Worm (Caenorhabditis elegans): ENCODE data around the gene srv-10.

srv-10 gene

DNA sequence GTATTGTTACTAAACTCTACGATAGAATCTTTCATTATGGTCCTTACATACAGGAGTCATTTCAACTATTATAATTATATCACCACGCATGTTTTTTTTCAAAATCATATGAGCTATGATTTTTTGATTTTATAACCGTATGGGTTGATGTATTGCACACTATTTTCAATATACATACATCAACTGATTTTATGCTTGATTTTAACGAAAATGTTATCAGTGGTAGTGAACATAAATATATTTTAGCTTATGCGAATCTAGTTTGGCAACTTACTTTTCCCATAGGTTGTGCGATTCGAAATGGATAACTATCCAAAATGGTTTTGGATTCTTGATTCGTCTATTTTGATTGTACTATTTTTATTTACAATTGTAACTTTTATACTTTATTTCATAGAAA, at the start of gene srv-10:
Gene srv-10 (plus strand): TSS at position 301 of the 400 bp plus-strand sequence.
- TF ChIP-seq W03F9.2 (tag; optimal IDR thresholded peaks at IDR 0.05), result no peak

DNA sequence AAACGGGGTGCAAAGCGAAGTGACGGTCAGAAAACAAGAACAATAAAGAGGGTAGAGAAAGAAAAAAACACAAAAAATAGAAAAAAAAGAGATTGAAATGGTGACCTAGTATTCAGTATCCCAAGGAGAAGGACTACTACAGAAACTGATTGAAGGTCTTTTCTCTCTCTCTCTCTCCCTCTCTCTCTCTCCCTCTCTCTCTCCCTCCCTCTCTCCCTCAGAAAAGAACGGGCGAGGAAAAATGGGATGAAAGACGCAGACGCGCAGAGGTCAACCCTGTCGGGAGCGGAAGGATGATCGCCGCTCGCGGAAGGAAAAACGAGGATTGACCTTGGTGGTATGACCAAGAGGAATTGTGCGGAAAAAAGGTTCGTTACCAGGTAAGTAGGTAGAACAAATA, 49.2 kb upstream of the srv-10 start:
- no peak for TF ChIP-seq W03F9.2 (tag; optimal IDR thresholded peaks at IDR 0.05)
- no peak for TF ChIP-seq dao-5 (tag; optimal IDR thresholded peaks at IDR 0.05)
- no peak for TF ChIP-seq him-1 (tag; optimal IDR thresholded peaks at IDR 0.05)

- TF ChIP-seq W03F9.2 (tag; optimal IDR thresholded peaks at IDR 0.05) (no peak), dao-5 (tag; optimal IDR thresholded peaks at IDR 0.05) (no peak), him-1 (tag; optimal IDR thresholded peaks at IDR 0.05) (no peak)
These were observed 47.8 kb upstream of the srv-10 start for ce11 chrV:13375861-13376260.

- TF ChIP-seq W03F9.2 (tag; optimal IDR thresholded peaks at IDR 0.05), result no peak
- TF ChIP-seq dao-5 (tag; optimal IDR thresholded peaks at IDR 0.05), result no peak
- TF ChIP-seq him-1 (tag; optimal IDR thresholded peaks at IDR 0.05), result no peak
These were observed 46.6 kb upstream of the srv-10 start for ce11 chrV:13377130-13377529.

DNA sequence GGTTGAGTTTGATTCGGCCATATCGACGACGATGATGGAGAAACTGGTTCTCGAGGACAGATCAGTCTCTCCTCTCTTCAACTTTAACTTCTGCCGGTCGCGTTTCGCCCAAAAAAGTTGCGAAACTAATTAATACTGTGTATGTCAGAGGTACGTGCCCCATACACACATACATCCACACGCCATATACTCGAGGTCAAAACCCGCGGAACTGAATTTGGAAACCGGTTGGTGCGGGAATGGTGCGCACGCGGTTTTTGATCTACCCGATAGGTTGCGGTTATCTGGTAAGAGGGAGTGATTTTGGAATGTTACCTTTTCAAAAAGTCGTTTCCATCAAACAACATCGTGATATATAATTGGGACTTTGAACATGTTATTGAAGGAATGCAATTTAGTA, 43.5 kb upstream of the srv-10 start, which contains the start of gene ifbp-1:
Gene ifbp-1 (minus strand): TSS at position 85 of the 400 bp plus-strand sequence.
- no peak for TF ChIP-seq dao-5 (tag; optimal IDR thresholded peaks at IDR 0.05)
- TF ChIP-seq W03F9.2 (tag; optimal IDR thresholded peaks at IDR 0.05), result no peak
- no peak for TF ChIP-seq him-1 (tag; optimal IDR thresholded peaks at IDR 0.05)

DNA sequence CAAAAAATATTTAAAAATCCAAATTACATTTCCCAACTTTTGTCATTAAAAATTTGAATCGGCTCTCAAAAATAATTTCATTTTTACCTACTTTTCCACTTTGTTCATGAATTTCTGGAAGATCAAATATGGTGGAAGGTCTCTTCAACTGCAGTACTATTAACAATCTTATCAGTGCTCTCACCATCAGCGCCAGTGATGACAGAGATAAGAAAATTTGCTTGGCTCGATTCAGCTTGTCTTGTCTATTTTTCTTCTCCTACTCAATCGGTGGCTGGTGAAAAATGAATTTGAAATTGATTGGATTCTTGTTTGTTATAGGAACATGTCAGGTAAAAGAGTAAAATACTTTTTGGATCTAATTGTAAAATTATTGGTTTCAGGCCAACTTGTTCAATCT, 42.7 kb upstream of the srv-10 start, which contains the start of gene cpz-2:
Gene cpz-2 (plus strand): TSS at position 210 of the 400 bp plus-strand sequence.
- TF ChIP-seq dao-5 (tag; optimal IDR thresholded peaks at IDR 0.05), result no peak
- TF ChIP-seq W03F9.2 (tag; optimal IDR thresholded peaks at IDR 0.05), result no peak
- no peak for TF ChIP-seq him-1 (tag; optimal IDR thresholded peaks at IDR 0.05)

- TF ChIP-seq him-1 (tag; optimal IDR thresholded peaks at IDR 0.05) (no peak), W03F9.2 (tag; optimal IDR thresholded peaks at IDR 0.05) (no peak), dao-5 (tag; optimal IDR thresholded peaks at IDR 0.05) (no peak)
These were observed 37.9 kb upstream of the srv-10 start, which contains the start of gene gcy-34 for ce11 chrV:13385798-13386197. gcy-34 (minus strand) TSS chrV:13385898.

ce11 chrV:13387472-13387871, 36.2 kb upstream of the srv-10 start:
- TF ChIP-seq W03F9.2 (tag; optimal IDR thresholded peaks at IDR 0.05) (no peak), dao-5 (tag; optimal IDR thresholded peaks at IDR 0.05) (no peak), him-1 (tag; optimal IDR thresholded peaks at IDR 0.05) (no peak)

ce11 chrV:13388961-13389360, 34.7 kb upstream of the srv-10 start:
- no peak for TF ChIP-seq dao-5 (tag; optimal IDR thresholded peaks at IDR 0.05)
- no peak for TF ChIP-seq him-1 (tag; optimal IDR thresholded peaks at IDR 0.05)
- no peak for TF ChIP-seq W03F9.2 (tag; optimal IDR thresholded peaks at IDR 0.05)

DNA sequence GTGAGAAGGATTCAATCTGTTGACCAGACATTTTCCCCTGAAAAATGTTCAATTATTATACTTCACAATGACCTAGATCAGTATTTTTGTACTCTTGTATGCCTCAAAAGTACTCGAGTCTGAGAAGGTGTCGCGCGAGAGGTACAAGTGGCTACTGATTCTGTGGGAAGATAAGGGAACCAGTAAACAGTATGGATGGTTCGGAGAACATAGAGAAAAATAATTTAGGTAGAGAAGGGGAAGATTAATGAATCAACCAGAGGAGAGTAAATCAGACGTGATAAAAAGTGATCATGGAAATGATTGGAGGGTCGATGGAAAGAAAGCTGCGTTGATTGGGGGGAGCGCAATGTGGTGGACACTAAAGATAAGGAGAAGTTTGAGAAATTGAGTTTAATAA, 34.3 kb upstream of the srv-10 start:
- TF ChIP-seq him-1 (tag; optimal IDR thresholded peaks at IDR 0.05), result no peak
- no peak for TF ChIP-seq W03F9.2 (tag; optimal IDR thresholded peaks at IDR 0.05)
- TF ChIP-seq dao-5 (tag; optimal IDR thresholded peaks at IDR 0.05), result no peak

DNA sequence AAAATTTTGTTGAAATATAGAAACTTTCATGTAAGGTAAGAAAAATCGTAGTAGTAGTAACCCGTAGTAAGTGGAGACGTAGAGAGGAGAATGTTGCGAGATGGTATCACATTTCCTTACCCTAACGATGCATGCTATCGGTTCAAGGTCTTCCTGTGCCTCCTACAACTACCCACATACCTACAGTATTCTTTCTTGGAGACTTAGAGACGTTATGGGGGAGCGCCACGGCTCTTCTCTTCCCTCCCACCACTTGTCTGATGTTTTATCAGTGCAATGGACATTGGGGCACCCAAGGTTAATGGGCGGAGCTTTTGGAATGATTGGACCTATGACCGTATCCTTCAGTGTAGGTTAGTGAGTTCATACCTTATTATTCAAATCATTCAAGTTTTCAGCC, 32.8 kb upstream of the srv-10 start:
- TF ChIP-seq W03F9.2 (tag; optimal IDR thresholded peaks at IDR 0.05) (no peak), dao-5 (tag; optimal IDR thresholded peaks at IDR 0.05) (no peak), him-1 (tag; optimal IDR thresholded peaks at IDR 0.05) (no peak)

- peak; percentile 8 for TF ChIP-seq him-1 (tag; optimal IDR thresholded peaks at IDR 0.05)
- no peak for TF ChIP-seq W03F9.2 (tag; optimal IDR thresholded peaks at IDR 0.05)
- TF ChIP-seq dao-5 (tag; optimal IDR thresholded peaks at IDR 0.05), result no peak
These were observed 32.1 kb upstream of the srv-10 start, which contains the start of gene somi-1 for ce11 chrV:13391378-13392258. somi-1 (minus strand) TSS chrV:13391395.

DNA sequence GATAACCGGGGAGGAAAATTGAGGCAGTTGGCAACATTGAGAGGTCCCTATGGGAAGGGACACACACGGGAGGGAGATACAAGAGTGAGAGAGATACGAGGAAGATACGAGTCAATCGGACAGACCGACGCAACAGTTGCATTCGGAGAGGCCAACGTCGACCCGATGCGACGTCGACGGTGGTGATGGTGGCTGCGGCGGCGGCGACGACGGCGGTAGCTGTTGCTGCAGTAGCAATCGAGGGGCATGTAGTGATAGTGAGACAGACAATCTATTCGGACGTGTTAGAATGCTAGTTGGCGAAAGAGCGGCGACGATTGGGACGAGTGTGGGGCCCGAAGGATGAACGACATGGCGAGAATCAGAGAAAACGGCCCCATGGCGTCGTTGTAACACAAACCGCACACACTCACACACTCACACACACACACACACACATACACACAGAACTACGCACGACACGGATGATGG, 30.3 kb upstream of the srv-10 start:
- TF ChIP-seq W03F9.2 (tag; optimal IDR thresholded peaks at IDR 0.05) (no peak), him-1 (tag; optimal IDR thresholded peaks at IDR 0.05) (no peak), dao-5 (tag; optimal IDR thresholded peaks at IDR 0.05) (no peak)

ce11 chrV:13394968-13395367, 28.7 kb upstream of the srv-10 start:
- TF ChIP-seq him-1 (tag; optimal IDR thresholded peaks at IDR 0.05), result no peak
- TF ChIP-seq W03F9.2 (tag; optimal IDR thresholded peaks at IDR 0.05), result no peak
- no peak for TF ChIP-seq dao-5 (tag; optimal IDR thresholded peaks at IDR 0.05)
